Fruit fly (Drosophila melanogaster) whole organism, embryonic: ENCODE data around the gene CG43229.

Source experiments
- Dek ChIP-seq: fragments of 200-800 bp; sonication (Bioruptor generic); optimal IDR thresholded peaks from 3 replicates; lab custom pipeline; 2019; ENCODE audit warnings: missing biosample characterization, mild to moderate bottlenecking, missing genetic modification characterization, moderate library complexity
- cad ChIP-seq: fragments of >200 bp; optimal IDR thresholded peaks from 2 replicates; lab custom pipeline; 2017; ENCODE audit warnings: missing biosample characterization, missing genetic modification characterization

dm6 chrX:18103353-18103752, 35.0 kb upstream of the CG43229 start, which contains the start of gene CG7135:
- TF ChIP-seq cad (GFP tag; lab: Kevin White, UChicago) (no peak), Dek (tag; lab: Kevin White, UChicago) (no peak)
